Worm (Caenorhabditis elegans): Measurements from ENCODE around the gene W09H1.1.

W09H1.1 gene

DNA sequence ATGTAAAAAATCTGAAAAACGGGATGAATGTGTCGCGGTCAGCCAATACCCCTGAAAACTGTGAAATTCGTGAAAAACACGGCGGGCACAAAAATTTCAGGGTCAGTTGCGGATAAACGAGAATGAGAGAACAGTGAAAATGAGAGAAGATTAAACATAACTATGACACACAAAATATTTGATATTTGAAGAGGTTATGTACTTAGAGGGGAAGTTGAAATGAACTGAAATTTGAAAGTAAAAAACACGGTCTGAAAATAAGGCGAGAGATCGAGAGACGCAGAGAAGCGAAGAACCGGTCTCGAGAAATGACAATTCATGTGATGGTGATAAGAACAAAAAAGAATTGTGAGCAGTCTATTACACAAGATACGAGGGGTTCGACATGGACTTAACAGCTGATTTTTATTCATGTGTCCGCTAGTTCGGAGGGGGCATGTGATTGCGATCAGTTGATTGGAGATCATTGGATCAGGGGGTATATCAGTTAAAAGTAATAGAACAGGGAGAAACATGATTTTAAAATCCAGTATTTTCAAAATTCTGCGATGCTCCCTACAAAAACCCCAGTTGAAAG lies 15.6 kb downstream of the W09H1.1 start, which contains the start of gene moe-3 (continued):
- TF ChIP-seq athp-1 (tag; optimal IDR thresholded peaks at IDR 0.05): no peak
- no peak for TF ChIP-seq let-526 (GFP tag; IDR thresholded peaks at IDR 0.05)
- TF ChIP-seq C17E4.6 (GFP tag; IDR thresholded peaks at IDR 0.05): no peak
- no peak for TF ChIP-seq F39B2.1 (GFP tag; IDR thresholded peaks at IDR 0.05)
- TF ChIP-seq snpc-1.3 (tag; optimal IDR thresholded peaks at IDR 0.05; ENCODE audit: insufficient read depth): no peak
- no peak for TF ChIP-seq lsl-1 (GFP tag; optimal IDR thresholded peaks at IDR 0.05)
- TF ChIP-seq fkh-3 (tag; optimal IDR thresholded peaks at IDR 0.05): no peak
- no peak for TF ChIP-seq ceh-79 (tag; optimal IDR thresholded peaks at IDR 0.05)
- TF ChIP-seq B0261.1 (tag; optimal IDR thresholded peaks at IDR 0.05): no peak
- TF ChIP-seq lir-1 (GFP tag; conservative IDR thresholded peaks at IDR 0.05): no peak
- no peak for TF ChIP-seq Y56A3A.18 (GFP tag; IDR thresholded peaks at IDR 0.05)
- TF ChIP-seq ceh-91 (GFP tag; IDR thresholded peaks at IDR 0.05): no peak
- no peak for TF ChIP-seq atf-7 (tag; optimal IDR thresholded peaks at IDR 0.05)
- no peak for TF ChIP-seq F57C9.4 (tag; optimal IDR thresholded peaks at IDR 0.05)
- no peak for TF ChIP-seq mxl-1 (tag; optimal IDR thresholded peaks at IDR 0.05)
- TF ChIP-seq sdz-38 (tag; optimal IDR thresholded peaks at IDR 0.05): no peak

ce11 chrII:13164062-13164461 lies 17.3 kb downstream of the W09H1.1 start:
- TF ChIP-seq ztf-25 (GFP tag; IDR thresholded peaks at IDR 0.05) (no peak), attf-5 (GFP tag; optimal IDR thresholded peaks at IDR 0.05) (peak; percentile 6)

DNA sequence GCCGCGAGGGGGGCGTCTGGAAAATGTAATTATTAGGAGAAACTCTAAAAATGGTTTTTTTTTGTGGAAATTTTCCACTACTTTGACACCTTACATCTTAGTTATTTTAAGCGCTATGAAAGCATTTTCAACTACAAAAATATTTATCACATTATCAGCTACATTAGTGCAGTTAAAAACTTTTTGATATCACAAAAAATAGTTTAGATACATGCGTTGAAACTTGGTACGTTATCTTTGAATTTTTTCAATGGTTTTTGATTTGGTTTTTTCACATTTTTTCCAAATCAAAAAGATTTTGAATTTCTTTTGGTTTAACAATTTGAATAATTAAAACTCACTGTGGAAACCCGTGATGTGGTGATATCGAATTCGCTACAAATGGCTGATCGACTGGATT lies 18.4 kb downstream of the W09H1.1 start:
- TF ChIP-seq let-607 (tag; optimal IDR thresholded peaks at IDR 0.05) (no peak), nhr-27 (tag; optimal IDR thresholded peaks at IDR 0.05) (no peak), ceh-100 (GFP tag; IDR thresholded peaks at IDR 0.05) (no peak), ekl-4 (GFP tag; IDR thresholded peaks at IDR 0.05) (no peak), B0035.1 (tag; optimal IDR thresholded peaks at IDR 0.05) (no peak), repo-1 (tag; optimal IDR thresholded peaks at IDR 0.05) (no peak), dox-1 (GFP tag; IDR thresholded peaks at IDR 0.05) (no peak), ztf-6 (GFP tag; IDR thresholded peaks at IDR 0.05) (no peak), akir-1 (GFP tag; optimal IDR thresholded peaks at IDR 0.05) (no peak), ceh-58 (GFP tag; IDR thresholded peaks at IDR 0.05) (no peak), snpc-1.1 (tag; optimal IDR thresholded peaks at IDR 0.05; ENCODE audit: insufficient read depth) (no peak), F57C9.4 (tag; optimal IDR thresholded peaks at IDR 0.05) (no peak), hsf-1 (GFP tag; IDR thresholded peaks at IDR 0.05) (no peak), lsl-1 (GFP tag; optimal IDR thresholded peaks at IDR 0.05) (no peak), Y56A3A.18 (GFP tag; IDR thresholded peaks at IDR 0.05) (no peak), efl-1 (GFP tag; optimal IDR thresholded peaks at IDR 0.05) (no peak), hmg-20 (GFP tag; IDR thresholded peaks at IDR 0.05) (no peak)

ce11 chrII:13159869-13160268 lies 21.5 kb downstream of the W09H1.1 start:
- TF ChIP-seq F37B4.10 (GFP tag; IDR thresholded peaks at IDR 0.05) (0 out of 2 replicates have a peak, but pooled peaks have one; percentile 49), cebp-1 (GFP tag; IDR thresholded peaks at IDR 0.05) (no peak), cebp-1 (tag; optimal IDR thresholded peaks at IDR 0.05) (peak; percentile 38), madf-6 (GFP tag; IDR thresholded peaks at IDR 0.05) (no peak), nhr-179 (tag; optimal IDR thresholded peaks at IDR 0.05) (no peak)

Data from whole organism, young adult.